Worm (Caenorhabditis elegans) whole organism, mixed stage, embryonic: ENCODE measurements around the gene gly-14.
A peak's percentile ranks its signal among the peaks of the same experiment; 100 is the strongest.

Source experiments
- M03D4.4 ChIP-seq: sonication (generic microtip); optimal IDR thresholded peaks from 2 replicates; lab custom pipeline; 2017; ENCODE audit warnings: mild to moderate bottlenecking, missing genetic modification characterization, missing compliant biosample characterization
- bed-3 ChIP-seq: fragments of 200-800 bp; sonication (Bioruptor generic); optimal IDR thresholded peaks from 3 replicates; lab custom pipeline; 2018; ENCODE audit warnings: mild to moderate bottlenecking, missing genetic modification characterization, moderate library complexity, missing compliant biosample characterization
- blmp-1 ChIP-seq: fragments of 150-350 bp; optimal IDR thresholded peaks from 2 replicates; lab custom pipeline; 2014; ENCODE audit warnings: missing biosample characterization, missing genetic modification characterization
- drap-1 ChIP-seq: fragments of 200-800 bp; sonication (Bioruptor generic); optimal IDR thresholded peaks from 3 replicates; lab custom pipeline; 2018; ENCODE audit warnings: mild to moderate bottlenecking, missing genetic modification characterization, missing compliant biosample characterization
- elt-1 ChIP-seq: sonication (generic microtip); optimal IDR thresholded peaks from 2 replicates; lab custom pipeline; 2017; ENCODE audit warnings: missing genetic modification characterization, mild to moderate bottlenecking, missing compliant biosample characterization, antibody characterized with exemption, moderate library complexity, borderline replicate concordance; ENCODE audit not compliant: insufficient read depth
- elt-3 ChIP-seq: fragments of 150-350 bp; optimal IDR thresholded peaks from 2 replicates; lab custom pipeline; 2014; ENCODE audit warnings: missing biosample characterization, missing genetic modification characterization
- flh-1 ChIP-seq: fragments of 200-800 bp; sonication (Bioruptor generic); optimal IDR thresholded peaks from 2 replicates; lab custom pipeline; 2018; ENCODE audit warnings: mild to moderate bottlenecking, missing genetic modification characterization, moderate library complexity, missing compliant biosample characterization
- ham-2 ChIP-seq: fragments of 200-800 bp; sonication (Bioruptor generic); optimal IDR thresholded peaks from 2 replicates; lab custom pipeline; 2018; ENCODE audit warnings: mild to moderate bottlenecking, missing genetic modification characterization, missing compliant biosample characterization
- hlh-1 ChIP-seq: fragments of 150-350 bp; optimal IDR thresholded peaks from 2 replicates; lab custom pipeline; 2014; ENCODE audit warnings: missing biosample characterization, missing genetic modification reagents, missing genetic modification characterization
- lsy-2 ChIP-seq: fragments of 150-350 bp; optimal IDR thresholded peaks from 2 replicates; lab custom pipeline; 2014; ENCODE audit warnings: missing biosample characterization, missing genetic modification characterization
- mls-2 ChIP-seq: sonication (generic microtip); optimal IDR thresholded peaks from 2 replicates; lab custom pipeline; 2016; ENCODE audit warnings: mild to moderate bottlenecking, missing genetic modification characterization, moderate library complexity, missing compliant biosample characterization
- nhr-12 ChIP-seq: fragments of 150-350 bp; optimal IDR thresholded peaks from 2 replicates; lab custom pipeline; 2014; ENCODE audit warnings: missing biosample characterization, missing genetic modification characterization
- nhr-2 ChIP-seq: fragments of 150-350 bp; optimal IDR thresholded peaks from 2 replicates; lab custom pipeline; 2014; ENCODE audit warnings: missing biosample characterization, missing genetic modification characterization
- nhr-237 ChIP-seq: fragments of 150-350 bp; optimal IDR thresholded peaks from 2 replicates; lab custom pipeline; 2014; ENCODE audit warnings: missing biosample characterization, missing genetic modification characterization
- nhr-28 ChIP-seq: fragments of 150-350 bp; optimal IDR thresholded peaks from 2 replicates; lab custom pipeline; 2014; ENCODE audit warnings: missing biosample characterization, missing genetic modification characterization
- nhr-76 ChIP-seq: sonication (generic microtip); optimal IDR thresholded peaks from 2 replicates; lab custom pipeline; 2017; ENCODE audit warnings: missing biosample characterization, missing genetic modification characterization
- pha-4 ChIP-seq: fragments of 150-350 bp; optimal IDR thresholded peaks from 2 replicates; lab custom pipeline; 2018; ENCODE audit warnings: missing biosample characterization, missing genetic modification reagents, missing genetic modification characterization
- sem-2 ChIP-seq: fragments of 200-800 bp; sonication (Bioruptor generic); optimal IDR thresholded peaks from 2 replicates; lab custom pipeline; 2018; ENCODE audit warnings: mild to moderate bottlenecking, missing genetic modification characterization, missing compliant biosample characterization
- snpc-4 ChIP-seq: fragments of 150-350 bp; optimal IDR thresholded peaks from 2 replicates; lab custom pipeline; 2014; ENCODE audit warnings: missing biosample characterization, missing genetic modification characterization
- sptf-1 ChIP-seq: sonication (generic microtip); optimal IDR thresholded peaks from 2 replicates; lab custom pipeline; 2017; ENCODE audit warnings: mild to moderate bottlenecking, missing genetic modification characterization, moderate library complexity, missing compliant biosample characterization
- tbx-8 ChIP-seq: fragments of 200-800 bp; sonication (Bioruptor generic); optimal IDR thresholded peaks from 2 replicates; lab custom pipeline; 2018; ENCODE audit warnings: mild to moderate bottlenecking, missing genetic modification characterization, moderate library complexity, missing compliant biosample characterization
- unc-39 ChIP-seq: fragments of 150-350 bp; optimal IDR thresholded peaks from 2 replicates; lab custom pipeline; 2014; ENCODE audit warnings: missing biosample characterization, missing genetic modification characterization
- unc-62 ChIP-seq: fragments of 150-350 bp; optimal IDR thresholded peaks from 2 replicates; lab custom pipeline; 2014; ENCODE audit warnings: missing biosample characterization, missing genetic modification reagents, missing genetic modification characterization
- zip-8 ChIP-seq: fragments of 150-350 bp; optimal IDR thresholded peaks from 2 replicates; lab custom pipeline; 2014; ENCODE audit warnings: missing biosample characterization, missing genetic modification characterization
- ztf-11 ChIP-seq: fragments of 150-350 bp; optimal IDR thresholded peaks from 2 replicates; lab custom pipeline; 2014; ENCODE audit warnings: missing biosample characterization, missing genetic modification characterization

Gene gly-14

ce11 chrIII:3487133-3487532, 5.9 kb downstream of the gly-14 start:
- TF ChIP-seq elt-3 (tag; lab: Kevin White, UChicago) (no peak), blmp-1 (no peak), sem-2 (no peak), drap-1 (GFP tag; lab: Kevin White, UChicago) (no peak), hlh-1 (tag; lab: Kevin White, UChicago) (no peak)

- TF ChIP-seq nhr-2 (tag; lab: Kevin White, UChicago): no peak
- TF ChIP-seq zip-8 (tag; lab: Kevin White, UChicago): peak; percentile 61
- TF ChIP-seq sptf-1 (tag; lab: Kevin White, UChicago): no peak
- no peak for TF ChIP-seq unc-62
- no peak for TF ChIP-seq nhr-12
- TF ChIP-seq nhr-28 (tag; lab: Kevin White, UChicago): no peak
- TF ChIP-seq mls-2 (tag; lab: Kevin White, UChicago): no peak
These were observed 7.0 kb downstream of the gly-14 start for ce11 chrIII:3486055-3486454.

ce11 chrIII:3484995-3485394, 8.0 kb downstream of the gly-14 start:
- no peak for TF ChIP-seq drap-1 (GFP tag; lab: Kevin White, UChicago)
- no peak for TF ChIP-seq snpc-4
- TF ChIP-seq nhr-12: no peak
- TF ChIP-seq elt-3 (tag; lab: Kevin White, UChicago): no peak

ce11 chrIII:3482291-3482690, 10.7 kb downstream of the gly-14 start, which contains the start of gene C34C12.6:
Gene C34C12.6 (plus strand): TSS chrIII:3482591.
- TF ChIP-seq ztf-11 (tag; lab: Kevin White, UChicago) (no peak), unc-39 (no peak)

- TF ChIP-seq M03D4.4 (no peak), bed-3 (GFP tag; lab: Kevin White, UChicago) (no peak)
These were observed 12.1 kb downstream of the gly-14 start for ce11 chrIII:3480950-3481349.

ce11 chrIII:3480236-3480635, 12.8 kb downstream of the gly-14 start:
- TF ChIP-seq nhr-237 (tag; lab: Kevin White, UChicago) (no peak), tbx-8 (GFP tag; lab: Kevin White, UChicago) (peak; percentile 9), nhr-2 (tag; lab: Kevin White, UChicago) (no peak), pha-4 (tag; lab: Kevin White, UChicago) (no peak), nhr-76 (tag; lab: Kevin White, UChicago) (no peak), elt-3 (tag; lab: Kevin White, UChicago) (no peak), lsy-2 (tag; lab: Kevin White, UChicago) (no peak)

ce11 chrIII:3478795-3479398, 14.1 kb downstream of the gly-14 start:
- peak; percentile 89 for TF ChIP-seq elt-1 (tag; lab: Kevin White, UChicago)
- no peak for TF ChIP-seq bed-3 (GFP tag; lab: Kevin White, UChicago)

ce11 chrIII:3477375-3477774, 15.7 kb downstream of the gly-14 start:
- TF ChIP-seq blmp-1 (no peak), mls-2 (tag; lab: Kevin White, UChicago) (no peak), ztf-11 (tag; lab: Kevin White, UChicago) (no peak), sem-2 (no peak), drap-1 (GFP tag; lab: Kevin White, UChicago) (no peak), hlh-1 (tag; lab: Kevin White, UChicago) (no peak), flh-1 (GFP tag; lab: Kevin White, UChicago) (no peak), ham-2 (GFP tag; lab: Kevin White, UChicago) (no peak), nhr-28 (tag; lab: Kevin White, UChicago) (no peak)
